Fruit fly (Drosophila melanogaster) whole organism, adult: ENCODE results near the gene CG34025.
A peak's percentile ranks its signal among the peaks of the same experiment; 100 is the strongest.

ENCODE experiments used
- CG11617 ChIP-seq: fragments of 200-800 bp; sonication (Bioruptor generic); optimal IDR thresholded peaks from 2 replicates; lab custom pipeline; 2017; ENCODE audit warnings: mild to moderate bottlenecking, missing biosample characterization, missing genetic modification reagents, missing genetic modification characterization
- CG12768 ChIP-seq: fragments of 200-800 bp; sonication (Bioruptor generic); optimal IDR thresholded peaks from 2 replicates; lab custom pipeline; 2017; ENCODE audit warnings: missing biosample characterization, missing genetic modification characterization, mild to moderate bottlenecking, moderate library complexity, missing genetic modification reagents
- CG14711 ChIP-seq: fragments of 200-800 bp; sonication (Bioruptor generic); optimal IDR thresholded peaks from 2 replicates; lab custom pipeline; 2018; ENCODE audit warnings: missing biosample characterization, mild to moderate bottlenecking, missing genetic modification characterization, moderate library complexity
- CG33017 ChIP-seq: fragments of 200-800 bp; sonication (Bioruptor generic); optimal IDR thresholded peaks from 2 replicates; lab custom pipeline; 2018; ENCODE audit warnings: missing biosample characterization, mild to moderate bottlenecking, missing genetic modification characterization, moderate library complexity
- CG5204 ChIP-seq: fragments of 200-800 bp; sonication (Bioruptor generic); optimal IDR thresholded peaks from 2 replicates; lab custom pipeline; 2016; ENCODE audit warnings: missing biosample characterization, missing genetic modification characterization
- CG7045 ChIP-seq: fragments of 200-800 bp; sonication (Bioruptor generic); optimal IDR thresholded peaks from 2 replicates; lab custom pipeline; 2017; ENCODE audit warnings: missing biosample characterization, mild to moderate bottlenecking, missing genetic modification characterization
- CG7101 ChIP-seq: fragments of 200-800 bp; sonication (Bioruptor generic); optimal IDR thresholded peaks from 2 replicates; lab custom pipeline; 2018; ENCODE audit warnings: missing biosample characterization, mild to moderate bottlenecking, missing genetic modification characterization, moderate library complexity
- Clk ChIP-seq: fragments of 200-800 bp; sonication (Bioruptor generic); optimal IDR thresholded peaks from 2 replicates; lab custom pipeline; 2017; ENCODE audit warnings: missing biosample characterization, missing genetic modification characterization
- Crg-1 ChIP-seq: fragments of 200-800 bp; sonication (Bioruptor generic); optimal IDR thresholded peaks from 2 replicates; lab custom pipeline; 2016; ENCODE audit warnings: missing biosample characterization, missing genetic modification characterization
- Mnt ChIP-seq: fragments of 200-800 bp; sonication (Bioruptor generic); optimal IDR thresholded peaks from 2 replicates; lab custom pipeline; 2016; ENCODE audit warnings: missing biosample characterization, mild to moderate bottlenecking, missing genetic modification characterization
- bab1 ChIP-seq: fragments of 200-800 bp; sonication (Bioruptor generic); optimal IDR thresholded peaks from 3 replicates; lab custom pipeline; 2019; ENCODE audit warnings: missing biosample characterization, mild to moderate bottlenecking, missing genetic modification characterization, moderate library complexity
- cic ChIP-seq: fragments of 200-800 bp; sonication (Bioruptor generic); optimal IDR thresholded peaks from 2 replicates; lab custom pipeline; 2017; ENCODE audit warnings: missing biosample characterization, mild to moderate bottlenecking, missing genetic modification characterization, moderate library complexity
- cnc ChIP-seq, 2 experiments: fragments of >200 bp; optimal IDR thresholded peaks; 2 replicates each; lab custom pipeline; 2017
- kay ChIP-seq: fragments of 200-800 bp; sonication (Bioruptor generic); peaks from one replicate; lab custom pipeline; 2016; ENCODE audit warnings: missing biosample characterization, missing genetic modification characterization, borderline replicate concordance
- toe ChIP-seq: fragments of 200-800 bp; sonication (Bioruptor generic); optimal IDR thresholded peaks from 2 replicates; lab custom pipeline; 2016; ENCODE audit warnings: missing biosample characterization, missing genetic modification characterization

The CG34025 gene

DNA sequence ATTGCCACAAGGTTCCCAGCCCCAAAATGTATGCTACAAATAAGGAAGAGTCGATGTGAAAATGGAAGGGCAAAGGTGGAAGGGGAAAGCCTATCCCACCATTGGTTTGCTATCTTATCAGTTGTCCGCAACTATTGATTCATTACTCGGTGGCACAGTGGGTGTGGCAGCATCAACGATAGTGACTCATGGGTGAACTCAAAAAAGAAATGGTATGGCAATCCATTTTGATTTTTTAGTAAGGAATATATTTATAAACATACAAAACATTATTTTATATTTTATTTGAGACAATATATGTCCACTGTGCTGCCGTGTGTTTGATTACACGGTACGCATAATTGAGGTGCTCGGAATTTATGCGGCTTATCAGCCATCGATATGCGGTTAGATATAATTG, 37.8 kb downstream of the CG34025 start:
- no peak for TF ChIP-seq cnc (optimal IDR thresholded peaks at IDR 0.05; lab: Kevin White, UChicago)
- no peak for TF ChIP-seq Crg-1 (GFP tag; lab: Kevin White, UChicago)
- no peak for TF ChIP-seq Clk (GFP tag; lab: Kevin White, UChicago)
- TF ChIP-seq CG33017 (tag; lab: Kevin White, UChicago) = no peak
- TF ChIP-seq kay (GFP tag; lab: Kevin White, UChicago) = peak; percentile 75
- TF ChIP-seq CG7101 (tag; lab: Kevin White, UChicago) = no peak
- TF ChIP-seq CG11617 = no peak

DNA sequence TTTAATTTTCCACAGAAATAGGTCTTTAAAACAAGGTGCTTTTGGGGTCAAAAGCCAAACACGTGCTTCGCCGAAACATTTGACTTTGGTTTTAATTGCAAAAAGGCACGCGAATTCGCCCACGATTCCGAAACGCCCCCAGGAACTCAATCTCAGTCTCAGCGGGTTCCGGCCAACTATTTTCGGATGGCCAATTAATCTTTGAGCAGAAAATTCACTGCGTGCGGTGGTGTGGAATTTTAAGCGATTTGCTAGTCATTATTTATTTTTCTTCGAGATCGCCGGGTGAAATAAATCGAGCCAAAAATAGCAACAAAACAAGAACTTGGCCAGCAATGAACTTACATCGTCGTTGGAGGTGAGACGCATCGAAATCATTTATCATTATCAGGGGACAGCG, 42.2 kb downstream of the CG34025 start:
- TF ChIP-seq CG7101 (tag; lab: Kevin White, UChicago) (no peak), CG12768 (GFP tag; lab: Kevin White, UChicago) (no peak), CG7045 (no peak), CG14711 (tag; lab: Kevin White, UChicago) (no peak), toe (GFP tag; lab: Kevin White, UChicago) (no peak), kay (GFP tag; lab: Kevin White, UChicago) (no peak), Crg-1 (GFP tag; lab: Kevin White, UChicago) (no peak), CG5204 (GFP tag; lab: Kevin White, UChicago) (no peak)

DNA sequence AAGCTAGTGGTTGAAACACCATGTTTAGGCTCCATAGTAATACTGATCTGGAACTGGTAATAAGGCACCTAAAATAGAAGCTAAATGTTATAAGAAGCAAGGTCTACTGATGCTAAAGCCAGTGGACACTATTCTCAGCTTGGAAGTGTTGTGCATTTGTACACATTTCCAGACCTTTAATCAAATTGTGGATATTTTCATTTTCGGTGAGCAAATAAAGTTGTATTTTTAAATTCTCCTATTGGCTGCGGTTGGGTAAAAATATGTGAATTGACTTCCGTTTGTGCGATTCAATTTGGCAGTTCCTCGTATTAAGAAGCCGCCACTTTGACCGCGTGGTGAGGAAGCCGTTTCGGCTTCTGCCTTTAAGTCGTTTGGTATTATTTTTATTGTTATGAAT, 44.3 kb downstream of the CG34025 start, which contains the start of gene CG9970:
Gene CG9970 (minus strand): TSS at position 101 of the 400 bp plus-strand sequence.
- no peak for TF ChIP-seq Clk (GFP tag; lab: Kevin White, UChicago)
- TF ChIP-seq Crg-1 (GFP tag; lab: Kevin White, UChicago) = no peak
- TF ChIP-seq cic = no peak
- no peak for TF ChIP-seq cnc (optimal IDR thresholded peaks at IDR 0.05; lab: Kevin White, UChicago)
- TF ChIP-seq toe (GFP tag; lab: Kevin White, UChicago) = no peak
- no peak for TF ChIP-seq CG12768 (GFP tag; lab: Kevin White, UChicago)
- no peak for TF ChIP-seq bab1 (GFP tag; lab: Kevin White, UChicago)

DNA sequence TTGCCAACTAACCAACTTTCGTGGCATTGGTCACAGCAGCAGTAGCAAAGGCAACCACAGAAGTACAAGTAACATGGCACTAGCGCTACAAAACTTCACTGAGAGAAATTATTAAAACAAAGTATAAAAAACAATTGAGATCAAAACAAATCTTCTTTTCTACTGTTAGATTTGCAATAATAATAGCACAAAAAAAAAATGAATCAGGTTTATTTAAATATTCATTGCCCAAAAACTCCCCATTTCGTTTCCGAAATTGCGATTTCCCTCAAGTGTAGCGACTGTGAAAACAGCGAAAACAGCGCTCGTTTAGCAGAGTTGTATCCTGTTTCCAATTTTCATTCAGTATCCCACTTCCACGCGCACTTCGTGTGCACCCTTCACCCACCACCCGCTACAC, 47.6 kb downstream of the CG34025 start:
- TF ChIP-seq Mnt (GFP tag; lab: Kevin White, UChicago) (no peak), toe (GFP tag; lab: Kevin White, UChicago) (no peak)
